Fruit fly (Drosophila melanogaster): Measurements from ENCODE around the gene CG14322.

CG14322 gene

dm6 chr3R:17604198-17604879, 43.1 kb upstream of the CG14322 start (continued):
- TF ChIP-seq CG11695 (GFP tag; IDR thresholded peaks at IDR 0.05) (peak; percentile 76), Hr3 (GFP tag; optimal IDR thresholded peaks at IDR 0.05) (peak; percentile 76), CG7372 (GFP tag; IDR thresholded peaks at IDR 0.05) (peak; percentile 19), CG2678 (tag; optimal IDR thresholded peaks at IDR 0.05) (peak; percentile 94), CG17385 (GFP tag; optimal IDR thresholded peaks at IDR 0.05) (peak; percentile 83), CG31365 (tag; optimal IDR thresholded peaks at IDR 0.05) (peak; percentile 22), Mrtf (GFP tag; IDR thresholded peaks at IDR 0.05) (no peak; the same call in 2 of the 3 replicates), CG7745 (tag; optimal IDR thresholded peaks at IDR 0.05) (no peak), trh (GFP tag; optimal IDR thresholded peaks at IDR 0.05) (peak; percentile 14), da (GFP tag; optimal IDR thresholded peaks at IDR 0.05) (no peak), CG10431 (GFP tag; optimal IDR thresholded peaks at IDR 0.05) (peak; percentile 66), CG3995 (GFP tag; optimal IDR thresholded peaks at IDR 0.05) (no peak), sob (GFP tag; IDR thresholded peaks at IDR 0.05) (peak; percentile 34; the same call in 1 of the 2 replicates), Sox100B (GFP tag; optimal IDR thresholded peaks at IDR 0.05) (peak; percentile 90), CG17612 (GFP tag; IDR thresholded peaks at IDR 0.05) (peak; percentile 47), CG3281 (GFP tag; optimal IDR thresholded peaks at IDR 0.05) (peak; percentile 84), Abd-B (GFP tag; optimal IDR thresholded peaks at IDR 0.05) (peak; percentile 73), Trl (optimal IDR thresholded peaks at IDR 0.05) (no peak), Trl (GFP tag; optimal IDR thresholded peaks at IDR 0.05) (peak; percentile 7), CG1529 (GFP tag; optimal IDR thresholded peaks at IDR 0.05) (peak; percentile 77), tin (GFP tag; optimal IDR thresholded peaks at IDR 0.05) (peak; percentile 72), Oli (tag; optimal IDR thresholded peaks at IDR 0.05) (peak; percentile 89), CG10274 (GFP tag; optimal IDR thresholded peaks at IDR 0.05) (peak; percentile 58), nau (GFP tag; optimal IDR thresholded peaks at IDR 0.05) (peak; percentile 26), Drgx (GFP tag; IDR thresholded peaks at IDR 0.05) (no peak), tio (GFP tag; optimal IDR thresholded peaks at IDR 0.05) (peak; percentile 74), Taf1 (GFP tag; IDR thresholded peaks at IDR 0.05) (no peak), CG11085 (GFP tag; IDR thresholded peaks at IDR 0.05) (0 out of 2 replicates have a peak, but pooled peaks have one; percentile 19), CG6854 (GFP tag; optimal IDR thresholded peaks at IDR 0.05) (peak; percentile 82), B-H1 (GFP tag; IDR thresholded peaks at IDR 0.05) (peak; percentile 26; the same call in 1 of the 3 replicates), Hmr (GFP tag; optimal IDR thresholded peaks at IDR 0.05) (peak; percentile 90), CG7357 (GFP tag; IDR thresholded peaks at IDR 0.05) (peak; percentile 69), Med (GFP tag) (peak; percentile 78), sug (tag; optimal IDR thresholded peaks at IDR 0.05) (peak; percentile 59), CG14710 (tag; optimal IDR thresholded peaks at IDR 0.05) (peak; percentile 90), oc (tag; optimal IDR thresholded peaks at IDR 0.05) (peak; percentile 37), CG8281 (tag; optimal IDR thresholded peaks at IDR 0.05) (peak; percentile 69), pum (GFP tag; optimal IDR thresholded peaks at IDR 0.05) (peak; percentile 26), kah (GFP tag; optimal IDR thresholded peaks at IDR 0.05) (peak; percentile 71), CG4424 (GFP tag; optimal IDR thresholded peaks at IDR 0.05) (peak; percentile 82), HmgZ (tag; optimal IDR thresholded peaks at IDR 0.05) (no peak), ara (GFP tag; IDR thresholded peaks at IDR 0.05) (no peak; the same call in none of the 2 replicates), lmd (GFP tag; IDR thresholded peaks at IDR 0.05) (peak; percentile 83), lab (GFP tag; optimal IDR thresholded peaks at IDR 0.05) (peak; percentile 84), CG7839 (tag; optimal IDR thresholded peaks at IDR 0.05) (peak; percentile 90), ac (GFP tag; optimal IDR thresholded peaks at IDR 0.05) (peak; percentile 88), CrebB (tag; optimal IDR thresholded peaks at IDR 0.05) (no peak), Nf-YB (GFP tag; optimal IDR thresholded peaks at IDR 0.05) (peak; percentile 44), CG13624 (GFP tag; optimal IDR thresholded peaks at IDR 0.05) (peak; percentile 11), zfh1 (GFP tag; IDR thresholded peaks at IDR 0.05) (peak; percentile 78)
